Worm (Caenorhabditis elegans) whole organism, mixed stage, embryonic: ENCODE measurements around the gene T04F3.5.

ENCODE experiments used
- bed-3 ChIP-seq: fragments of 200-800 bp; sonication (Bioruptor generic); optimal IDR thresholded peaks from 3 replicates; lab custom pipeline; 2018; ENCODE audit warnings: mild to moderate bottlenecking, missing genetic modification characterization, moderate library complexity, missing compliant biosample characterization
- blmp-1 ChIP-seq: fragments of 150-350 bp; optimal IDR thresholded peaks from 2 replicates; lab custom pipeline; 2014; ENCODE audit warnings: missing biosample characterization, missing genetic modification characterization
- ceh-83 ChIP-seq: fragments of 200-800 bp; sonication (Bioruptor generic); optimal IDR thresholded peaks from 2 replicates; lab custom pipeline; 2018; ENCODE audit warnings: mild to moderate bottlenecking, missing genetic modification characterization, missing compliant biosample characterization
- elt-1 ChIP-seq: sonication (generic microtip); optimal IDR thresholded peaks from 2 replicates; lab custom pipeline; 2017; ENCODE audit warnings: missing genetic modification characterization, mild to moderate bottlenecking, missing compliant biosample characterization, antibody characterized with exemption, moderate library complexity, borderline replicate concordance; ENCODE audit not compliant: insufficient read depth
- elt-3 ChIP-seq: fragments of 150-350 bp; optimal IDR thresholded peaks from 2 replicates; lab custom pipeline; 2014; ENCODE audit warnings: missing biosample characterization, missing genetic modification characterization
- lin-13 ChIP-seq: fragments of 150-350 bp; optimal IDR thresholded peaks from 2 replicates; lab custom pipeline; 2014; ENCODE audit warnings: missing biosample characterization, missing genetic modification characterization
- lsy-2 ChIP-seq: fragments of 150-350 bp; optimal IDR thresholded peaks from 2 replicates; lab custom pipeline; 2014; ENCODE audit warnings: missing biosample characterization, missing genetic modification characterization
- nhr-12 ChIP-seq: fragments of 150-350 bp; optimal IDR thresholded peaks from 2 replicates; lab custom pipeline; 2014; ENCODE audit warnings: missing biosample characterization, missing genetic modification characterization
- nhr-28 ChIP-seq: fragments of 150-350 bp; optimal IDR thresholded peaks from 2 replicates; lab custom pipeline; 2014; ENCODE audit warnings: missing biosample characterization, missing genetic modification characterization
- nhr-76 ChIP-seq: sonication (generic microtip); optimal IDR thresholded peaks from 2 replicates; lab custom pipeline; 2017; ENCODE audit warnings: missing biosample characterization, missing genetic modification characterization
- pha-4 ChIP-seq: fragments of 150-350 bp; optimal IDR thresholded peaks from 2 replicates; lab custom pipeline; 2018; ENCODE audit warnings: missing biosample characterization, missing genetic modification reagents, missing genetic modification characterization
- snpc-4 ChIP-seq: fragments of 150-350 bp; optimal IDR thresholded peaks from 2 replicates; lab custom pipeline; 2014; ENCODE audit warnings: missing biosample characterization, missing genetic modification characterization
- sptf-1 ChIP-seq: sonication (generic microtip); optimal IDR thresholded peaks from 2 replicates; lab custom pipeline; 2017; ENCODE audit warnings: mild to moderate bottlenecking, missing genetic modification characterization, moderate library complexity, missing compliant biosample characterization
- tbx-8 ChIP-seq: fragments of 200-800 bp; sonication (Bioruptor generic); optimal IDR thresholded peaks from 2 replicates; lab custom pipeline; 2018; ENCODE audit warnings: mild to moderate bottlenecking, missing genetic modification characterization, moderate library complexity, missing compliant biosample characterization

ce11 chrV:11776538-11776937 is 16.1 kb downstream of the T04F3.5 start, which contains the start of gene F55A11.6:
- TF ChIP-seq lsy-2 (tag; lab: Kevin White, UChicago) (no peak), lin-13 (no peak), elt-3 (no peak), nhr-28 (tag; lab: Kevin White, UChicago) (no peak), bed-3 (no peak), nhr-76 (tag; lab: Kevin White, UChicago) (no peak), ceh-83 (no peak), snpc-4 (tag; lab: Kevin White, UChicago) (no peak), pha-4 (tag; lab: Kevin White, UChicago) (no peak), blmp-1 (tag; lab: Kevin White, UChicago) (no peak), sptf-1 (tag; lab: Kevin White, UChicago) (no peak), nhr-12 (no peak), tbx-8 (GFP tag; lab: Kevin White, UChicago) (no peak), elt-1 (tag; lab: Kevin White, UChicago) (no peak)
